Worm (Caenorhabditis elegans): ENCODE results near the gene T03F6.10.

The T03F6.10 gene

DNA sequence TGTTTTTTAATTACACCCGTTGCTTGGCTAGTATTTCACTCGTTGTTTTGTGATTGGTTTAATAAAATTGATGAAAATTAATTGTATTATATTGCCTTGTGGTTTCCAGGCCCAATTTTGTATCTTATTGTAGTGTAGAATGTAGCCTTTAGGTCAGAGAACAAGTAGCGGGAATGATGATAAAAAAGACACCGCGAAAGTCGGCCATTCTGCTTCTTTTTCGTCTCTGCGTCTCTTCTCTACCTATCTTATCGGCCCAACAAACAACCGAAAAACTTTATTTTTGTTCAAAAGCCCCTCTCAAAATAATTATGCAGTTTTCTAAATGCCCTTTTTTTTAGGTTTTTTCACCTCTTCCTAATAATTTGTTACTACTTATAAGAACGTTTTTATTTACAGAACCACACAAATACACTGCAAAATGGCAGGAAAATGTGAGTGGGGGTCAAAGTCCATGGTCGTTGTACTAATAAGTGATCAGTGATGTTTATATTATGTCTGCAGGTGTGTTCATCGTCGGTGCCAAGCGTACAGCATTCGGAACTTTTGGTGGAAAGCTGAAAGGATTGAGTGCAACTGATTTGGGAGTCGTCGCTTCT, 33.5 kb downstream of the T03F6.10 start, which contains the start of gene acaa-2 (continued):
- TF ChIP-seq lim-7 (GFP tag; IDR thresholded peaks at IDR 0.05) = no peak
- 0 out of 2 replicates have a peak, but pooled peaks have one; percentile 36 for TF ChIP-seq snpc-1.2 (GFP tag; IDR thresholded peaks at IDR 0.05)
- no peak for TF ChIP-seq aly-2 (tag; optimal IDR thresholded peaks at IDR 0.05)
- TF ChIP-seq nhr-10 (tag; optimal IDR thresholded peaks at IDR 0.05) = peak; percentile 75

DNA sequence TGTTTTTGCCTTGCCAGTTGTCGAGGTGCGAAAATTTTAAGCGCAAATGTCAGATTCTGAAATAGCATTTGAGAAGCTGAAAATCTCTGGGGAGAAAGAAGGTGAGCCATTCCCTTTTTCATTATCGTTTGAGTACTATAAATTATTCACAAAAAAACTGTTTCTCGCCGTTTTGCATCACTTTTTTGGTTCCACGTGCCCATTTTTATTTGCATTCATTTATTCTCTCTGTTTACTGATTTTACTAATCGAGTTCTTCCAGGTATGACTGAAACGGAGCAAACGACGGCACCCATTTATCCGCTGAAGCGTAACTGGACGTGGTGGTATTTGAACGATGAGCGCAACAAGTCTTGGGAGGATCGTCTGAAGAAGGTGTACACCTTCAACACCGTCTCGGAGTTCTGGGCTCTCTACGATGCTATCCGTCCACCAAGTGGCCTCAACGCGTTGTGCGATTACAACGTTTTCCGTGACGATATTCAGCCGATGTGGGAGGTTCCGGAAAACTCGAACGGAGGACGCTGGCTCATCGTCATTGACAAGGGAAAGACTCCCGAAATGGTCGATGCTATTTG, 34.5 kb downstream of the T03F6.10 start:
- TF ChIP-seq set-16 (GFP tag; IDR thresholded peaks at IDR 0.05) = 0 out of 2 replicates have a peak, but pooled peaks have one; percentile 4
- no peak for TF ChIP-seq rbr-2 (tag; optimal IDR thresholded peaks at IDR 0.05)
- 0 out of 2 replicates have a peak, but pooled peaks have one; percentile 14 for TF ChIP-seq dmd-8 (GFP tag; IDR thresholded peaks at IDR 0.05)
- peak; percentile 14; the same call in 1 of the 2 replicates for TF ChIP-seq snpc-1.2 (GFP tag; IDR thresholded peaks at IDR 0.05)
- TF ChIP-seq aha-1 (tag) = peak; percentile 61
- TF ChIP-seq cey-2 (tag; optimal IDR thresholded peaks at IDR 0.05; ENCODE audit: borderline replicate concordance, insufficient read depth) = no peak
- TF ChIP-seq Y105C5A.15 (GFP tag; IDR thresholded peaks at IDR 0.05) = peak; percentile 67; the same call in 1 of the 2 replicates

DNA sequence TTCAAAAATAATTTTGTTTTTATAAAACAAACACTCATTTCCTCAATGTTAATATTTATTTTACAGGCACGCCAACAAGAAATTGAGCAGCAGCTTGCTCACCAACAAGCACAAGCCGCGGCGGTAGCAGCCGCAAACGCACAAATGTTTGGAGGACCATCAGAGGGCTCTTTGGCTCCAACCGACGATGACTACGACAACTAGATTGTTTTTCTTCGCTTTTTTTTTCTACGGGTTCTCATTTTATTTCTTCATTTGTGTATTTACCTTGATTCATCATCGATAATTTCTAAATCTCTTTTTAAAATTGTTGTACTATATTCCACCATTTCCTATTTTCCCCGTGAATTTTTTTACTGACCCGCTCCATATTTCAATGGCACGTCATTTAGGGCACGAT, 35.0 kb downstream of the T03F6.10 start, which contains the start of gene ife-1:
TSS of gene ife-1 (plus strand) at position 301 of the 400 bp plus-strand sequence.
- TF ChIP-seq ama-1 (optimal IDR thresholded peaks at IDR 0.05) = no peak
- no peak for TF ChIP-seq zip-2 (tag; optimal IDR thresholded peaks at IDR 0.05)
- no peak for TF ChIP-seq nhr-25 (tag; optimal IDR thresholded peaks at IDR 0.05; ENCODE audit: borderline replicate concordance, insufficient read depth)
- TF ChIP-seq ceh-32 (tag; optimal IDR thresholded peaks at IDR 0.05; ENCODE audit: poor library complexity) = no peak
- TF ChIP-seq aha-1 (tag) = no peak
- no peak for TF ChIP-seq nhr-41 (GFP tag; IDR thresholded peaks at IDR 0.05)
- TF ChIP-seq fkh-10 (GFP tag; optimal IDR thresholded peaks at IDR 0.05) = no peak
- TF ChIP-seq lin-29 (GFP tag; IDR thresholded peaks at IDR 0.05) = no peak
- no peak for TF ChIP-seq nhr-111 (GFP tag; optimal IDR thresholded peaks at IDR 0.05)
- no peak for TF ChIP-seq F26F4.8 (GFP tag; conservative IDR thresholded peaks at IDR 0.05)
- TF ChIP-seq F49E8.2 (tag; optimal IDR thresholded peaks at IDR 0.05; ENCODE audit: borderline replicate concordance) = no peak
- TF ChIP-seq zfp-3 (GFP tag; conservative IDR thresholded peaks at IDR 0.05) = no peak
- TF ChIP-seq F44E2.7 (GFP tag; IDR thresholded peaks at IDR 0.05) = no peak
- TF ChIP-seq mdl-1 (tag; optimal IDR thresholded peaks at IDR 0.05) = no peak
- TF ChIP-seq ZK337.2 (GFP tag; IDR thresholded peaks at IDR 0.05) = no peak
- no peak for TF ChIP-seq ceh-44 (GFP tag; IDR thresholded peaks at IDR 0.05)
- no peak for TF ChIP-seq R02D3.7 (tag; optimal IDR thresholded peaks at IDR 0.05)
- TF ChIP-seq ceh-20 (GFP tag; IDR thresholded peaks at IDR 0.05) = no peak

DNA sequence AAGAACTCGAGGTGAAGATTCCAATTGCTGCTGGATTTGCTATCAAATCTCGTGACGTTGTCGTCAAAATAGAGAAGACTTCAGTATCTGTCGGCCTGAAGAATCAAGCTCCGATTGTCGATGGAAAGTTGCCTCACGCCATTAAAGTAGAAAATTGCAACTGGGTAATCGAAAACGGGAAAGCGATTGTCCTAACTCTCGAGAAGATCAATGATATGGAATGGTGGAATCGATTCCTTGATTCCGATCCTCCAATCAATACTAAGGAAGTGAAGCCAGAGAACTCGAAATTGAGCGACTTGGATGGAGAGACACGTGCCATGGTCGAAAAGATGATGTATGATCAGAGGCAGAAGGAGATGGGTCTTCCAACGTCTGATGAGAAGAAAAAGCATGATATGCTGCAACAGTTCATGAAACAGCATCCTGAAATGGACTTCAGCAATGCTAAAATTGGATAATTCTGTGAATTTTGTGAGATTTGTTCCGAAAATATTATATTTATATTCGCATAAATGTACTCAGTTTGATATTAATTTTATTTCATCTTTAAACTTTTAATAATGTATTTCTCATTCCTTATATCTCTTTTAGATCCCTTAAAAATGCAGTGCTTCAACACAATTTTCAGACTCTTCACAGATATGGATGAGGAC, 35.9 kb downstream of the T03F6.10 start, which contains the start of gene dro-1:
TSS of gene dro-1 (plus strand) at position 606 of the 656 bp plus-strand sequence.
- TF ChIP-seq dmd-6 (GFP tag; IDR thresholded peaks at IDR 0.05) (no peak), ZK546.5 (tag; optimal IDR thresholded peaks at IDR 0.05) (no peak), F37D6.2 (tag; optimal IDR thresholded peaks at IDR 0.05) (no peak), pha-4 (GFP tag; IDR thresholded peaks at IDR 0.05) (no peak), pha-4 (tag; optimal IDR thresholded peaks at IDR 0.05) (no peak), unc-62 (GFP tag; optimal IDR thresholded peaks at IDR 0.05 in 1 of 2) (peak in 1 of 2 experiments; percentile 93), unc-62 (tag; optimal IDR thresholded peaks at IDR 0.05) (no peak), tag-97 (GFP tag; IDR thresholded peaks at IDR 0.05) (no peak), nhr-25 (tag; optimal IDR thresholded peaks at IDR 0.05; ENCODE audit: borderline replicate concordance, insufficient read depth) (no peak), lin-1 (GFP tag; IDR thresholded peaks at IDR 0.05) (no peak)

All from whole organism, L4 larva.